Worm (Caenorhabditis elegans) whole organism, young adult: ENCODE data around the gene D1086.2.

Experiments
- F39B2.1 ChIP-seq: fragments of 200-800 bp; sonication (Bioruptor generic); IDR thresholded peaks from 2 replicates; pipeline ENCODE4 v1.3.6; 2022; ENCODE audit warnings: missing genetic modification reagents, missing genetic modification characterization, missing compliant biosample characterization
- attf-3 ChIP-seq: fragments of 200-800 bp; sonication (Bioruptor generic); conservative IDR thresholded peaks from 2 replicates; pipeline ENCODE4 v1.3.6; 2022; ENCODE audit warnings: missing genetic modification reagents, missing genetic modification characterization, missing compliant biosample characterization
- snpc-4 ChIP-seq, 5 experiments: fragments of 150-350 bp in 1 of 5; sonication (generic microtip) in 4 of 5; optimal IDR thresholded peaks; 2 replicates each; lab custom pipeline; 2014 to 2018; ENCODE audit warnings: missing genetic modification characterization in 5 of 5, missing biosample characterization in 3 of 5, antibody characterized with exemption in 2 of 5, mild to moderate bottlenecking in 2 of 5, missing compliant biosample characterization in 2 of 5, missing genotype in 2 of 5, moderate library complexity in 2 of 5, missing genetic modification reagents in 1 of 5

- TF ChIP-seq F39B2.1 (GFP tag; lab: Robert Waterston, UW) = no peak
- no peak for TF ChIP-seq snpc-4 (GFP tag; optimal IDR thresholded peaks at IDR 0.05; lab: Kevin White, UChicago)
- no peak for TF ChIP-seq snpc-4 (tag; optimal IDR thresholded peaks at IDR 0.05; lab: Kevin White, UChicago)
- TF ChIP-seq attf-3 (GFP tag; lab: Robert Waterston, UW) = no peak
Observed at ce11 chrV:14094953-14095352, 3.5 kb downstream of the D1086.2 start.
